Worm (Caenorhabditis elegans) whole organism, late embryonic: ENCODE data around the gene F13H8.11.

Experiments used
- C08G9.2 ChIP-seq: sonication (generic microtip); optimal IDR thresholded peaks from 2 replicates; lab custom pipeline; 2016; ENCODE audit warnings: mild to moderate bottlenecking, missing genetic modification characterization, moderate library complexity, missing compliant biosample characterization
- C38D4.7 ChIP-seq: fragments of 200-800 bp; sonication (Bioruptor generic); optimal IDR thresholded peaks from 2 replicates; lab custom pipeline; 2018; ENCODE audit warnings: mild to moderate bottlenecking, missing genetic modification characterization, moderate library complexity, missing compliant biosample characterization
- F13H6.1 ChIP-seq: sonication (generic microtip); optimal IDR thresholded peaks from 2 replicates; lab custom pipeline; 2016; ENCODE audit warnings: missing genetic modification characterization, missing compliant biosample characterization
- K09A11.1 ChIP-seq: sonication (generic microtip); optimal IDR thresholded peaks from 2 replicates; lab custom pipeline; 2017; ENCODE audit warnings: antibody characterized with exemption, mild to moderate bottlenecking, missing genetic modification characterization, missing compliant biosample characterization; ENCODE audit not compliant: insufficient read depth
- T23F11.4 ChIP-seq: fragments of 200-800 bp; sonication (Bioruptor generic); optimal IDR thresholded peaks from 2 replicates; lab custom pipeline; 2018; ENCODE audit warnings: mild to moderate bottlenecking, missing genetic modification characterization, missing compliant biosample characterization
- Y22D7AL.16 ChIP-seq: sonication (generic microtip); optimal IDR thresholded peaks from 2 replicates; lab custom pipeline; 2016; ENCODE audit warnings: missing genetic modification characterization, missing compliant biosample characterization
- ama-1 ChIP-seq: fragments of 150-350 bp; optimal IDR thresholded peaks from 2 replicates; lab custom pipeline; 2014
- ceh-18 ChIP-seq: sonication (generic microtip); optimal IDR thresholded peaks from 2 replicates; lab custom pipeline; 2016; ENCODE audit warnings: missing genetic modification characterization, missing compliant biosample characterization
- ceh-2 ChIP-seq: sonication (generic microtip); optimal IDR thresholded peaks from 2 replicates; lab custom pipeline; 2016; ENCODE audit warnings: missing genotype, missing genetic modification characterization, missing compliant biosample characterization
- ceh-22 ChIP-seq: sonication (generic microtip); optimal IDR thresholded peaks from 2 replicates; lab custom pipeline; 2017; ENCODE audit warnings: missing biosample characterization, missing genetic modification characterization
- ceh-45 ChIP-seq: fragments of 200-800 bp; sonication (Bioruptor generic); IDR thresholded peaks from 2 replicates; pipeline ENCODE4 v1.3.6; 2022; ENCODE audit warnings: missing genetic modification reagents, missing genetic modification characterization, missing compliant biosample characterization
- che-1 ChIP-seq: sonication (generic microtip); optimal IDR thresholded peaks from 2 replicates; lab custom pipeline; 2016; ENCODE audit warnings: mild to moderate bottlenecking, missing genetic modification characterization, missing compliant biosample characterization
- dmd-4 ChIP-seq: sonication (generic microtip); optimal IDR thresholded peaks from 2 replicates; lab custom pipeline; 2016; ENCODE audit warnings: borderline replicate concordance, missing genetic modification characterization, missing compliant biosample characterization
- dve-1 ChIP-seq: sonication (generic microtip); optimal IDR thresholded peaks from 2 replicates; lab custom pipeline; 2017; ENCODE audit warnings: antibody characterized with exemption, mild to moderate bottlenecking, missing genetic modification characterization, missing compliant biosample characterization
- fkh-6 ChIP-seq: sonication (generic microtip); optimal IDR thresholded peaks from 2 replicates; lab custom pipeline; 2016; ENCODE audit warnings: missing genetic modification characterization, missing compliant biosample characterization
- hlh-13 ChIP-seq: fragments of 200-800 bp; sonication (Bioruptor generic); optimal IDR thresholded peaks from 2 replicates; lab custom pipeline; 2018; ENCODE audit warnings: mild to moderate bottlenecking, missing genetic modification characterization, missing compliant biosample characterization
- hlh-15 ChIP-seq: sonication (generic microtip); optimal IDR thresholded peaks from 2 replicates; lab custom pipeline; 2016; ENCODE audit warnings: missing genetic modification characterization, missing compliant biosample characterization
- madf-2 ChIP-seq: sonication (generic microtip); optimal IDR thresholded peaks from 2 replicates; lab custom pipeline; 2017; ENCODE audit warnings: missing genetic modification characterization, missing compliant biosample characterization
- mec-3 ChIP-seq: sonication (generic microtip); optimal IDR thresholded peaks from 2 replicates; lab custom pipeline; 2016; ENCODE audit warnings: borderline replicate concordance, missing genetic modification characterization, missing compliant biosample characterization
- nfya-1 ChIP-seq: sonication (generic microtip); optimal IDR thresholded peaks from 2 replicates; lab custom pipeline; 2017; ENCODE audit warnings: missing genetic modification characterization, mild to moderate bottlenecking, missing compliant biosample characterization, antibody characterized with exemption, moderate library complexity
- nhr-11 ChIP-seq: fragments of 150-350 bp; optimal IDR thresholded peaks from 2 replicates; lab custom pipeline; 2014; ENCODE audit warnings: missing biosample characterization, missing genetic modification characterization
- npax-4 ChIP-seq: sonication (generic microtip); optimal IDR thresholded peaks from 2 replicates; lab custom pipeline; 2016; ENCODE audit warnings: missing genetic modification characterization, missing compliant biosample characterization
- pat-9 ChIP-seq: fragments of 200-800 bp; sonication (Bioruptor generic); optimal IDR thresholded peaks from 2 replicates; lab custom pipeline; 2018; ENCODE audit warnings: mild to moderate bottlenecking, missing genetic modification characterization, moderate library complexity, missing compliant biosample characterization
- pha-2 ChIP-seq: sonication (generic microtip); optimal IDR thresholded peaks from 2 replicates; lab custom pipeline; 2017; ENCODE audit warnings: mild to moderate bottlenecking, missing genetic modification characterization, missing compliant biosample characterization
- pqm-1 ChIP-seq: sonication (generic microtip); optimal IDR thresholded peaks from 2 replicates; lab custom pipeline; 2016; ENCODE audit warnings: missing genetic modification characterization, missing compliant biosample characterization
- pros-1 ChIP-seq: fragments of 150-350 bp; optimal IDR thresholded peaks from 2 replicates; lab custom pipeline; 2014; ENCODE audit warnings: missing biosample characterization, missing genetic modification reagents, missing genetic modification characterization
- ref-2 ChIP-seq: sonication (generic microtip); optimal IDR thresholded peaks from 2 replicates; lab custom pipeline; 2016; ENCODE audit warnings: missing genetic modification characterization, missing compliant biosample characterization
- sdc-2 ChIP-seq: sonication (generic microtip); optimal IDR thresholded peaks from 2 replicates; lab custom pipeline; 2016; ENCODE audit warnings: missing genotype, missing genetic modification characterization, missing compliant biosample characterization
- sox-2 ChIP-seq: fragments of 200-800 bp; sonication (Bioruptor generic); IDR thresholded peaks from 2 replicates; pipeline ENCODE4 v1.3.6; 2022; ENCODE audit warnings: missing genetic modification reagents, missing genetic modification characterization, missing compliant biosample characterization
- syd-9 ChIP-seq: sonication (generic microtip); optimal IDR thresholded peaks from 2 replicates; lab custom pipeline; 2016; ENCODE audit warnings: mild to moderate bottlenecking, missing genetic modification characterization, moderate library complexity, missing compliant biosample characterization
- tbx-7 ChIP-seq: sonication (generic microtip); optimal IDR thresholded peaks from 2 replicates; lab custom pipeline; 2016; ENCODE audit warnings: missing genotype, missing genetic modification characterization, missing compliant biosample characterization
- unc-86 ChIP-seq: sonication (generic microtip); optimal IDR thresholded peaks from 2 replicates; lab custom pipeline; 2016; ENCODE audit warnings: missing genetic modification characterization, missing compliant biosample characterization
- zip-5 ChIP-seq: sonication (generic microtip); optimal IDR thresholded peaks from 2 replicates; lab custom pipeline; 2016; ENCODE audit warnings: missing genetic modification characterization, missing compliant biosample characterization
- ztf-16 ChIP-seq: sonication (generic microtip); optimal IDR thresholded peaks from 2 replicates; lab custom pipeline; 2017; ENCODE audit warnings: missing genetic modification characterization, missing compliant biosample characterization

F13H8.11 gene

DNA sequence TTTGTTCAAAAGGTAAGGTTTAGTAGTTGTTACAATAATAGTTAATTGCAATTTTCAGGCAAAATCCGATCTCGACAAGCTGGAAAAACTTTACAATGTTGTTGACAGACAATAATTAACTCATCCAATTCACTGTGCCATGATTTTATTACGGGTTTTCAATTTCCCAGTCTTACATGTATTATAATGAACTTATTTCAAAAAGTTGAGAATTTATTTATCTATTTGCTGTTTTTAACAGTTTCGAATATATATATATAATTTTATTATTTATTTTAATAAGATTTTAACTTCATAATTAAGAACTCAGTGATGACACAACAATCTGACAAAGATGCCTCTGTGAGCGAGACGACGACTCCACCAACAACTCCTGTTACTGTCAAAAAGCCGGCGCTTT lies 13.8 kb downstream of the F13H8.11 start, which contains the start of gene lelo-1:
lelo-1 (plus strand) TSS at position 301 of the 400 bp plus-strand sequence.
- no peak for TF ChIP-seq dmd-4 (tag; lab: Kevin White, UChicago)
- TF ChIP-seq hlh-13, result no peak
- no peak for TF ChIP-seq nhr-11
- TF ChIP-seq mec-3 (tag; lab: Kevin White, UChicago), result no peak
- TF ChIP-seq ceh-18, result no peak
- TF ChIP-seq unc-86 (tag; lab: Kevin White, UChicago), result no peak
- TF ChIP-seq C08G9.2 (tag; lab: Kevin White, UChicago), result no peak
- no peak for TF ChIP-seq F13H6.1 (tag; lab: Kevin White, UChicago)
- no peak for TF ChIP-seq pat-9
- TF ChIP-seq ama-1, result no peak
- TF ChIP-seq che-1 (tag; lab: Kevin White, UChicago), result no peak
- TF ChIP-seq ref-2 (tag; lab: Kevin White, UChicago), result no peak
- no peak for TF ChIP-seq madf-2
- TF ChIP-seq dve-1 (tag; lab: Kevin White, UChicago), result no peak

DNA sequence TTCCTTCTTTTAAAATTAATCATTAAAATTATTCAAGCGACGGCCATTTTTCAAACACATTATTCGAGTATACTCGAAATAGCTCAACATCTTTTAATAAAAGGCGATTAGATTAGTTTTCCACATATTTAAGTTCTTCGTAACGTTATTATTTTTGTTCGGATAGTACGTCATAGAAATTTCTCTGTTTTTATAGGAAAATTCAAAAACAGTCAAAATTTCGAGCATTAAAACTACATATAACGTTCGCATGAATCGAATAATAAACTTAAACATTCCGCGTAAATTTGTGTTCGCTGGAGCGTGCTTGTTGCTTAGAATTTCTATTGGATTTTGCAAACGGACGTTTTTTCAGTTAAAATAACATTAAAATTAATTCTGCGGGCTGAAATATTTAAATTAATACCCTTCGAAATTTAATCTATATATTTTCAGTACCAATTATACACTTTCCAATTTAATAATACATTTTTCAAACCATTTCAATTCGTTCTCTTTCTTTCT lies 14.6 kb downstream of the F13H8.11 start, which contains the start of gene blos-4:
blos-4 (plus strand) TSS at position 51 of the 504 bp plus-strand sequence.
- TF ChIP-seq K09A11.1 (tag; lab: Kevin White, UChicago) (no peak), syd-9 (tag; lab: Kevin White, UChicago) (no peak), nfya-1 (no peak), dve-1 (tag; lab: Kevin White, UChicago) (no peak), sdc-2 (no peak), fkh-6 (tag; lab: Kevin White, UChicago) (no peak), hlh-13 (no peak), che-1 (tag; lab: Kevin White, UChicago) (no peak), ztf-16 (tag; lab: Kevin White, UChicago) (no peak), sox-2 (GFP tag; lab: Robert Waterston, UW) (no peak), ama-1 (no peak), zip-5 (tag; lab: Kevin White, UChicago) (no peak), pat-9 (no peak), ceh-22 (no peak), tbx-7 (tag; lab: Kevin White, UChicago) (no peak)

DNA sequence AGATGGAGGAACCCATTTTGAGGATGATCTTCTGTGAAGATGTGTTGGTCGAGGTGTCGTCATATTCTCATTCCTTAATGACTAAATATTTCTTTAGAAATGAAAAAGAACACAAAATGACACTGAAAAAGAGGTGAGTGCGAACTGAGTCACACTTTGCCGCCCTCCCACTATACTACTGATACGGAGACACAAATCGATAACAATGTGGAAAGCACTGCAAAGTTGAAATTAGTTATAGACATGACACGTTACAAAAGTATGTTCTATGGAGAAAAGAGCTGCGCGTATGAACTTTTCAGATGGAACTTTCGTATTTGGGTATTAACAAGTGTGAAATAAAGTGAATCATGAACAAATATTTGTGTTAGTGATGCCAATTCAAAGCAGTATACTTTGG lies 15.7 kb downstream of the F13H8.11 start, which contains the start of gene tat-4:
tat-4 (minus strand) TSS at position 117 of the 400 bp plus-strand sequence.
- TF ChIP-seq hlh-15 (tag; lab: Kevin White, UChicago) (no peak), pros-1 (tag; lab: Kevin White, UChicago) (no peak), zip-5 (tag; lab: Kevin White, UChicago) (no peak), nfya-1 (no peak), unc-86 (tag; lab: Kevin White, UChicago) (no peak), T23F11.4 (GFP tag; lab: Kevin White, UChicago) (no peak)

ce11 chrII:6241758-6242157 lies 18.1 kb downstream of the F13H8.11 start, which contains the start of gene T24H7.8:
Gene T24H7.8, plus strand, starts transcription at chrII:6242058.
- no peak for TF ChIP-seq pha-2 (tag; lab: Kevin White, UChicago)
- no peak for TF ChIP-seq ceh-45 (GFP tag; lab: Robert Waterston, UW)
- no peak for TF ChIP-seq F13H6.1 (tag; lab: Kevin White, UChicago)
- no peak for TF ChIP-seq Y22D7AL.16 (tag; lab: Kevin White, UChicago)
- TF ChIP-seq ceh-2 (tag; lab: Kevin White, UChicago), result no peak
- no peak for TF ChIP-seq npax-4
- TF ChIP-seq sox-2 (GFP tag; lab: Robert Waterston, UW), result no peak
- TF ChIP-seq C38D4.7, result no peak
- no peak for TF ChIP-seq pqm-1 (tag; lab: Kevin White, UChicago)
